Fruit fly (Drosophila melanogaster) whole organism, embryonic: Measurements from ENCODE around the gene Pdfr.

Experiments
- Awh ChIP-seq: fragments of 200-800 bp; sonication (Bioruptor generic); IDR thresholded peaks from 2 replicates; pipeline ENCODE4, ENCODE4 v1.3.6; 2022; ENCODE audit warnings: missing biosample characterization, missing genetic modification characterization
- CG10209 ChIP-seq: fragments of 200-800 bp; sonication (Bioruptor generic); optimal IDR thresholded peaks from 3 replicates; lab custom pipeline; 2017; ENCODE audit warnings: missing biosample characterization, mild to moderate bottlenecking, missing genetic modification characterization, missing genetic modification reagents
- CG12659 ChIP-seq: fragments of 200-800 bp; sonication (Bioruptor generic); optimal IDR thresholded peaks from 3 replicates; lab custom pipeline; 2017; ENCODE audit warnings: mild to moderate bottlenecking, missing biosample characterization, missing genetic modification reagents, missing genetic modification characterization
- CG12769 ChIP-seq: fragments of 200-800 bp; sonication (Bioruptor generic); optimal IDR thresholded peaks from 2 replicates; lab custom pipeline; 2019; ENCODE audit warnings: missing biosample characterization, mild to moderate bottlenecking, missing genetic modification characterization, moderate library complexity
- CG14710 ChIP-seq: fragments of 200-800 bp; sonication (Bioruptor generic); optimal IDR thresholded peaks from 3 replicates; lab custom pipeline; 2019; ENCODE audit warnings: missing biosample characterization, mild to moderate bottlenecking, missing genetic modification characterization, moderate library complexity
- CG15011 ChIP-seq: fragments of 200-800 bp; sonication (Bioruptor generic); optimal IDR thresholded peaks from 3 replicates; lab custom pipeline; 2018; ENCODE audit warnings: missing biosample characterization, mild to moderate bottlenecking, missing genetic modification characterization
- CG1529 ChIP-seq: fragments of 200-800 bp; sonication (Bioruptor generic); optimal IDR thresholded peaks from 3 replicates; lab custom pipeline; 2018; ENCODE audit warnings: missing biosample characterization, missing genetic modification characterization
- CG18011 ChIP-seq: fragments of 200-800 bp; sonication (Bioruptor generic); optimal IDR thresholded peaks from 2 replicates; lab custom pipeline; 2017; ENCODE audit warnings: missing biosample characterization, missing genetic modification characterization, mild to moderate bottlenecking, moderate library complexity, missing genotype
- CG2120 ChIP-seq: fragments of 200-800 bp; sonication (Bioruptor generic); optimal IDR thresholded peaks from 3 replicates; lab custom pipeline; 2016; ENCODE audit warnings: missing biosample characterization, missing genetic modification characterization
- CG31388 ChIP-seq: fragments of 200-800 bp; sonication (Bioruptor generic); optimal IDR thresholded peaks from 2 replicates; lab custom pipeline; 2016; ENCODE audit warnings: missing biosample characterization, missing genetic modification characterization
- CG3163 ChIP-seq: fragments of 200-800 bp; sonication (Bioruptor generic); optimal IDR thresholded peaks from 3 replicates; lab custom pipeline; 2016; ENCODE audit warnings: missing biosample characterization, missing genetic modification characterization
- CG33213 ChIP-seq: fragments of 200-800 bp; sonication (Bioruptor generic); optimal IDR thresholded peaks from 3 replicates; lab custom pipeline; 2016; ENCODE audit warnings: missing biosample characterization, missing genetic modification characterization
- CG33557 ChIP-seq: fragments of 200-800 bp; sonication (Bioruptor generic); optimal IDR thresholded peaks from 2 replicates; lab custom pipeline; 2019; ENCODE audit warnings: missing biosample characterization, mild to moderate bottlenecking, missing genetic modification characterization, moderate library complexity
- CG3726 ChIP-seq: fragments of 200-800 bp; sonication (Bioruptor generic); IDR thresholded peaks from 3 replicates; pipeline ENCODE4, ENCODE4 v1.3.6; 2022; ENCODE audit warnings: missing biosample characterization, missing genetic modification characterization
- CG4328 ChIP-seq: fragments of 200-800 bp; sonication (Bioruptor generic); optimal IDR thresholded peaks from 3 replicates; lab custom pipeline; 2017; ENCODE audit warnings: missing biosample characterization, missing genetic modification reagents, missing genetic modification characterization
- CG6654 ChIP-seq: fragments of 200-800 bp; sonication (Bioruptor generic); optimal IDR thresholded peaks from 2 replicates; lab custom pipeline; 2017; ENCODE audit warnings: missing biosample characterization, mild to moderate bottlenecking, missing genetic modification characterization
- D19A ChIP-seq: fragments of 200-800 bp; optimal IDR thresholded peaks from 3 replicates; lab custom pipeline; 2019; ENCODE audit warnings: missing biosample characterization, mild to moderate bottlenecking, missing genetic modification characterization, moderate library complexity
- Gsc ChIP-seq: fragments of 200-800 bp; sonication (Bioruptor generic); IDR thresholded peaks from 2 replicates; pipeline ENCODE4 v1.3.6; 2022; ENCODE audit warnings: missing biosample characterization, missing genetic modification characterization
- HLH4C ChIP-seq: fragments of 200-800 bp; sonication (Bioruptor generic); IDR thresholded peaks from 3 replicates; pipeline ENCODE4 v1.3.6; 2022; ENCODE audit warnings: missing biosample characterization, missing genetic modification characterization; ENCODE audit not compliant: partially characterized antibody
- Hr78 ChIP-seq, 2 experiments: fragments of 200-800 bp in 1 of 2; fragments of >200 bp in 1 of 2; sonication (Bioruptor generic) in 1 of 2; optimal IDR thresholded peaks; 2 replicates each; lab custom pipeline; 2017 to 2019; ENCODE audit warnings: missing biosample characterization in 2 of 2, missing genetic modification characterization in 2 of 2, mild to moderate bottlenecking in 1 of 2, moderate library complexity in 1 of 2
- Jarid2 ChIP-seq: fragments of 200-800 bp; sonication (Bioruptor generic); optimal IDR thresholded peaks from 3 replicates; lab custom pipeline; 2017; ENCODE audit warnings: mild to moderate bottlenecking, missing biosample characterization, missing genetic modification reagents, missing genetic modification characterization
- Kr ChIP-seq: fragments of 200-800 bp; sonication (Bioruptor generic); optimal IDR thresholded peaks from 2 replicates; lab custom pipeline; 2017; ENCODE audit warnings: missing biosample characterization, mild to moderate bottlenecking, missing genetic modification characterization
- Med ChIP-seq: fragments of 200-800 bp; sonication (Bioruptor generic); peaks from one replicate; lab custom pipeline; 2016; ENCODE audit warnings: missing biosample characterization, missing genetic modification characterization, mild to moderate bottlenecking, inconsistent platforms, moderate library complexity
- Nf-YA ChIP-seq: fragments of 200-800 bp; sonication (Bioruptor generic); IDR thresholded peaks from 2 replicates; pipeline ENCODE4 v1.3.6; 2022; ENCODE audit warnings: missing biosample characterization, missing genetic modification characterization
- Nf-YB ChIP-seq: fragments of 200-800 bp; sonication (Bioruptor generic); optimal IDR thresholded peaks from 3 replicates; lab custom pipeline; 2019; ENCODE audit warnings: missing biosample characterization, mild to moderate bottlenecking, missing genetic modification characterization, moderate library complexity
- Pdp1 ChIP-seq, 2 experiments: fragments of 200-800 bp; sonication (Bioruptor generic); optimal IDR thresholded peaks; 3 replicates each; lab custom pipeline; 2016; ENCODE audit warnings: missing biosample characterization in 2 of 2, missing genetic modification characterization in 2 of 2, mild to moderate bottlenecking in 1 of 2, moderate library complexity in 1 of 2
- Six4 ChIP-seq: fragments of 200-800 bp; sonication (Bioruptor generic); optimal IDR thresholded peaks from 2 replicates; lab custom pipeline; 2016; ENCODE audit warnings: missing biosample characterization, missing genetic modification characterization
- Spps ChIP-seq: fragments of 200-800 bp; sonication (Bioruptor generic); optimal IDR thresholded peaks from 2 replicates; lab custom pipeline; 2018; ENCODE audit warnings: missing biosample characterization, mild to moderate bottlenecking, missing genetic modification characterization
- Xrp1 ChIP-seq: fragments of 200-800 bp; sonication (Bioruptor generic); IDR thresholded peaks from 2 replicates; pipeline ENCODE4 v1.3.6; 2022; ENCODE audit warnings: missing biosample characterization, missing genetic modification characterization
- abd-A ChIP-seq: fragments of 200-800 bp; sonication (Bioruptor generic); optimal IDR thresholded peaks from 3 replicates; lab custom pipeline; 2019; ENCODE audit warnings: missing biosample characterization, mild to moderate bottlenecking, missing genetic modification characterization, moderate library complexity
- bowl ChIP-seq: fragments of 200-800 bp; sonication (Bioruptor generic); IDR thresholded peaks from 2 replicates; pipeline ENCODE4 v1.3.6; 2022; ENCODE audit warnings: missing biosample characterization, missing genetic modification characterization
- cg ChIP-seq: fragments of 200-800 bp; sonication (Bioruptor generic); optimal IDR thresholded peaks from 3 replicates; lab custom pipeline; 2019; ENCODE audit warnings: missing biosample characterization, mild to moderate bottlenecking, missing genetic modification characterization, moderate library complexity
- chinmo ChIP-seq: fragments of 200-800 bp; sonication (Bioruptor generic); IDR thresholded peaks from 4 replicates; pipeline ENCODE4 v1.3.6; 2022; ENCODE audit warnings: missing biosample characterization, missing genetic modification characterization; ENCODE audit not compliant: partially characterized antibody
- croc ChIP-seq: fragments of 200-800 bp; sonication (Bioruptor generic); conservative IDR thresholded peaks from 3 replicates; pipeline ENCODE4 v1.3.6; 2022; ENCODE audit warnings: missing biosample characterization, missing genetic modification characterization
- crol ChIP-seq: fragments of 200-800 bp; sonication (Bioruptor generic); IDR thresholded peaks from 2 replicates; pipeline ENCODE4 v1.3.6; 2022; ENCODE audit warnings: missing biosample characterization, missing genetic modification characterization
- dysf ChIP-seq: fragments of 200-800 bp; sonication (Bioruptor generic); IDR thresholded peaks from 3 replicates; pipeline ENCODE4 v1.3.6; 2022; ENCODE audit warnings: missing biosample characterization, missing genetic modification characterization
- ems ChIP-seq: fragments of 200-800 bp; sonication (Bioruptor generic); optimal IDR thresholded peaks from 3 replicates; lab custom pipeline; 2016; ENCODE audit warnings: missing biosample characterization, missing genetic modification characterization
- eyg ChIP-seq: fragments of 200-800 bp; sonication (Bioruptor generic); optimal IDR thresholded peaks from 3 replicates; lab custom pipeline; 2016; ENCODE audit warnings: missing biosample characterization, missing genetic modification characterization
- fu2 ChIP-seq: fragments of 200-800 bp; sonication (Bioruptor generic); optimal IDR thresholded peaks from 2 replicates; lab custom pipeline; 2016; ENCODE audit warnings: missing biosample characterization, missing genetic modification characterization
- hkb ChIP-seq, 2 experiments: fragments of 200-800 bp in 1 of 2; fragments of >200 bp in 1 of 2; sonication (Bioruptor generic) in 1 of 2; IDR thresholded peaks in 1 of 2; optimal IDR thresholded peaks in 1 of 2; 2 replicates each; pipeline versions ENCODE4 v1.3.6 to Lab custom; 2017 to 2022; ENCODE audit warnings: missing biosample characterization in 1 of 2, missing genetic modification characterization in 1 of 2
- klu ChIP-seq: fragments of 200-800 bp; sonication (Bioruptor generic); IDR thresholded peaks from 2 replicates; pipeline ENCODE4 v1.3.6; 2022; ENCODE audit warnings: missing biosample characterization, missing genetic modification characterization
- lmd ChIP-seq: fragments of 200-800 bp; sonication (Bioruptor generic); IDR thresholded peaks from 2 replicates; pipeline ENCODE4 v1.3.6; 2022; ENCODE audit warnings: missing biosample characterization, missing genetic modification characterization
- mirr ChIP-seq: fragments of 200-800 bp; sonication (Bioruptor generic); optimal IDR thresholded peaks from 3 replicates; lab custom pipeline; 2018; ENCODE audit warnings: missing biosample characterization, mild to moderate bottlenecking, missing genetic modification characterization
- row ChIP-seq: fragments of 200-800 bp; sonication (Bioruptor generic); IDR thresholded peaks from 3 replicates; pipeline ENCODE4 v1.3.6; 2022; ENCODE audit warnings: missing biosample characterization, missing genetic modification characterization
- sd ChIP-seq: fragments of 200-800 bp; sonication (Bioruptor generic); optimal IDR thresholded peaks from 3 replicates; lab custom pipeline; 2018; ENCODE audit warnings: missing biosample characterization, mild to moderate bottlenecking, missing genetic modification characterization, moderate library complexity
- sqz ChIP-seq: fragments of 200-800 bp; sonication (Bioruptor generic); optimal IDR thresholded peaks from 3 replicates; lab custom pipeline; 2018; ENCODE audit warnings: missing biosample characterization, mild to moderate bottlenecking, missing genetic modification characterization
- trh ChIP-seq: fragments of 200-800 bp; sonication (Bioruptor generic); optimal IDR thresholded peaks from 2 replicates; lab custom pipeline; 2016; ENCODE audit warnings: missing biosample characterization, missing genetic modification characterization
- vvl ChIP-seq: fragments of 200-800 bp; sonication (Bioruptor generic); IDR thresholded peaks from 2 replicates; pipeline ENCODE4 v1.3.6; 2022; ENCODE audit warnings: missing biosample characterization, missing genetic modification characterization
- zen2 ChIP-seq: fragments of 200-800 bp; sonication (Bioruptor generic); IDR thresholded peaks from 3 replicates; pipeline ENCODE4 v1.3.6; 2022; ENCODE audit warnings: missing biosample characterization, missing genetic modification characterization; ENCODE audit not compliant: partially characterized antibody

Pdfr gene

dm6 chrX:2538387-2538786 is 13.6 kb upstream of the Pdfr start:
- TF ChIP-seq bowl (GFP tag; lab: Robert Waterston, UW): no peak
- no peak for TF ChIP-seq Six4 (GFP tag; lab: Kevin White, UChicago)
- TF ChIP-seq mirr (GFP tag; lab: Kevin White, UChicago): peak; percentile 23
- peak; percentile 45 for TF ChIP-seq sd (tag; lab: Kevin White, UChicago)
- no peak for TF ChIP-seq Gsc (GFP tag; lab: Robert Waterston, UW)
- peak; percentile 67; the same call in 1 of the 2 replicates for TF ChIP-seq vvl (GFP tag; lab: Robert Waterston, UW)
- no peak for TF ChIP-seq CG31388
- TF ChIP-seq Kr (GFP tag; lab: Kevin White, UChicago): no peak
- TF ChIP-seq trh (GFP tag; lab: Kevin White, UChicago): no peak
- TF ChIP-seq Hr78 (GFP tag; optimal IDR thresholded peaks at IDR 0.05; lab: Kevin White, UChicago): peak in 1 of 2 experiments; percentile 27
- TF ChIP-seq Med (GFP tag; lab: Kevin White, UChicago): peak; percentile 48
- TF ChIP-seq CG12659 (GFP tag; lab: Kevin White, UChicago): no peak
- peak; percentile 85 for TF ChIP-seq CG6654 (GFP tag; lab: Kevin White, UChicago)
- TF ChIP-seq croc: no peak
- TF ChIP-seq eyg (GFP tag; lab: Kevin White, UChicago): no peak
- TF ChIP-seq cg (GFP tag; lab: Kevin White, UChicago): peak; percentile 48
- peak; percentile 88; the same call in 1 of the 4 replicates for TF ChIP-seq chinmo (GFP tag; lab: Robert Waterston, UW)
- TF ChIP-seq abd-A: peak; percentile 66

DNA sequence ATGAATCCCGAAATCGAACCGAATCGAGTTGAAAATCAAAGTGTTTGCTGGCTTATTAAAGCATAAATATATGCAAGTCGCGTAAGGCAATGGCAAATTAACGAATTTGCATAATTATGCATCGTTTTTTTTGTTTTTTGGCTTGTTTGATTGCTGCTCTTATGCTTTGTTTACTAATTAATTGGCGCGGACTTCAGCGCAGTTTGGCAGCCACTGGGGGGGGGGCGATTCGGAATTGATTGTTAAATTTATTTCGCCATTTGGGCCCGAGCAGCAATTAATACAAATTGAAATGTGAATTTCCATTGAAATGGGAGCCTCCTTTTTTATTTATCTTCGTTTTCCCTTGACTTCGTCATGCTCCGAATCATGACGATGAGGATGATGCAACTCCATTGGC is 12.5 kb upstream of the Pdfr start:
- TF ChIP-seq Nf-YB (no peak), dysf (GFP tag; lab: Robert Waterston, UW) (no peak), ems (GFP tag; lab: Kevin White, UChicago) (no peak), fu2 (no peak), CG2120 (GFP tag; lab: Kevin White, UChicago) (no peak), HLH4C (GFP tag; lab: Robert Waterston, UW) (no peak), CG33213 (no peak), CG6654 (GFP tag; lab: Kevin White, UChicago) (peak; percentile 24), CG33557 (no peak), Pdp1 (GFP tag; optimal IDR thresholded peaks at IDR 0.05; lab: Kevin White, UChicago) (peak in 1 of 2 experiments; percentile 22), klu (no peak), abd-A (peak; percentile 86), CG4328 (GFP tag; lab: Kevin White, UChicago) (no peak), CG3163 (GFP tag; lab: Kevin White, UChicago) (no peak), CG1529 (GFP tag; lab: Kevin White, UChicago) (no peak), CG18011 (GFP tag; lab: Kevin White, UChicago) (no peak), row (GFP tag; lab: Robert Waterston, UW) (no peak), CG12769 (tag; lab: Kevin White, UChicago) (no peak), croc (no peak), CG10209 (GFP tag; lab: Kevin White, UChicago) (no peak), zen2 (no peak), crol (GFP tag; lab: Robert Waterston, UW) (peak; percentile 39; the same call in 1 of the 2 replicates), Awh (GFP tag; lab: Robert Waterston, UW) (peak; percentile 80), CG15011 (GFP tag; lab: Kevin White, UChicago) (no peak), lmd (GFP tag; lab: Robert Waterston, UW) (no peak), CG14710 (tag; lab: Kevin White, UChicago) (no peak), Spps (tag; lab: Kevin White, UChicago) (no peak), Jarid2 (GFP tag; lab: Kevin White, UChicago) (no peak), D19A (tag; lab: Kevin White, UChicago) (no peak), sqz (GFP tag; lab: Kevin White, UChicago) (peak; percentile 23), hkb (optimal IDR thresholded peaks at IDR 0.05; lab: Kevin White, UChicago) (no peak), hkb (GFP tag; IDR thresholded peaks at IDR 0.05; lab: Robert Waterston, UW) (no peak), Xrp1 (GFP tag; lab: Robert Waterston, UW) (no peak), Nf-YA (GFP tag; lab: Robert Waterston, UW) (no peak), CG3726 (GFP tag; lab: Robert Waterston, UW) (no peak)
